Worm (Caenorhabditis elegans) whole organism, L1 larva: Measurements from ENCODE around the gene C42C1.3.

ENCODE experiments used
- Y116A8C.19 ChIP-seq: sonication (generic microtip); optimal IDR thresholded peaks from 2 replicates; lab custom pipeline; 2016; ENCODE audit warnings: missing compliant biosample characterization, missing genetic modification characterization, borderline replicate concordance
- aha-1 ChIP-seq: fragments of 150-350 bp; optimal IDR thresholded peaks from 2 replicates; lab custom pipeline; 2014; ENCODE audit warnings: missing biosample characterization, missing genetic modification characterization
- aly-2 ChIP-seq: fragments of 150-350 bp; optimal IDR thresholded peaks from 2 replicates; lab custom pipeline; 2014; ENCODE audit warnings: missing biosample characterization, missing genetic modification characterization
- ceh-63 ChIP-seq: fragments of 200-800 bp; sonication (Bioruptor generic); optimal IDR thresholded peaks from 2 replicates; lab custom pipeline; 2018; ENCODE audit warnings: mild to moderate bottlenecking, missing genetic modification characterization, missing compliant biosample characterization
- ceh-82 ChIP-seq, 3 experiments: fragments of 150-350 bp in 1 of 3; sonication (generic microtip) in 2 of 3; optimal IDR thresholded peaks; 2 replicates each; lab custom pipeline; 2014 to 2017; ENCODE audit warnings: missing biosample characterization in 3 of 3, missing genetic modification characterization in 3 of 3
- dpl-1 ChIP-seq, 3 experiments: fragments of 150-350 bp in 2 of 3; sonication (generic microtip) in 1 of 3; optimal IDR thresholded peaks; 2 replicates each; lab custom pipeline; 2014 to 2017; ENCODE audit warnings: missing biosample characterization in 3 of 3, missing genetic modification characterization in 3 of 3, missing genetic modification reagents in 3 of 3
- dsc-1 ChIP-seq: sonication (generic microtip); optimal IDR thresholded peaks from 2 replicates; lab custom pipeline; 2016; ENCODE audit warnings: mild to moderate bottlenecking, missing genetic modification characterization, missing compliant biosample characterization
- efl-1 ChIP-seq, 4 experiments: fragments of 150-350 bp; optimal IDR thresholded peaks in 3 of 4; peaks in 1 of 4; 1 replicate in 1 of 4; 2 replicates in 3 of 4; lab custom pipeline; 2014; ENCODE audit warnings: missing biosample characterization in 2 of 4, missing genetic modification characterization in 2 of 4, missing genetic modification reagents in 2 of 4
- egl-27 ChIP-seq, 2 experiments: fragments of 150-350 bp in 1 of 2; sonication (generic microtip); optimal IDR thresholded peaks; 3 replicates each; lab custom pipeline; 2017 to 2018; ENCODE audit warnings: missing biosample characterization in 2 of 2, missing genetic modification characterization in 2 of 2, missing genetic modification reagents in 2 of 2
- elt-3 ChIP-seq, 6 experiments: fragments of 150-350 bp in 1 of 6; sonication (generic microtip); optimal IDR thresholded peaks; 2 replicates each; lab custom pipeline; 2017 to 2018; ENCODE audit warnings: missing biosample characterization in 6 of 6, missing genetic modification characterization in 6 of 6, inconsistent platforms in 1 of 6
- hlh-17 ChIP-seq: fragments of 200-800 bp; sonication (Bioruptor generic); optimal IDR thresholded peaks from 2 replicates; lab custom pipeline; 2018; ENCODE audit warnings: missing genetic modification characterization, mild to moderate bottlenecking, missing compliant biosample characterization, moderate library complexity, borderline replicate concordance
- hlh-4 ChIP-seq: sonication (generic microtip); optimal IDR thresholded peaks from 2 replicates; lab custom pipeline; 2016; ENCODE audit warnings: mild to moderate bottlenecking, missing genetic modification characterization, missing compliant biosample characterization
- hpl-2 ChIP-seq: fragments of 150-350 bp; optimal IDR thresholded peaks from 2 replicates; lab custom pipeline; 2014; ENCODE audit warnings: missing biosample characterization, missing genetic modification reagents, missing genetic modification characterization
- lin-13 ChIP-seq: fragments of 150-350 bp; optimal IDR thresholded peaks from 2 replicates; lab custom pipeline; 2014; ENCODE audit warnings: missing biosample characterization, missing genetic modification reagents, missing genetic modification characterization
- lin-14 ChIP-seq: fragments of 200-800 bp; sonication (Bioruptor generic); optimal IDR thresholded peaks from 2 replicates; lab custom pipeline; 2018; ENCODE audit warnings: mild to moderate bottlenecking, missing genetic modification characterization, moderate library complexity, missing compliant biosample characterization
- lsy-2 ChIP-seq, 2 experiments: fragments of 150-350 bp; optimal IDR thresholded peaks; 2 replicates each; lab custom pipeline; 2014; ENCODE audit warnings: missing biosample characterization in 2 of 2, missing genetic modification characterization in 2 of 2
- mef-2 ChIP-seq: fragments of 150-350 bp; optimal IDR thresholded peaks from 2 replicates; lab custom pipeline; 2014; ENCODE audit warnings: missing biosample characterization, missing genetic modification characterization
- nhr-11 ChIP-seq: fragments of 150-350 bp; optimal IDR thresholded peaks from 2 replicates; lab custom pipeline; 2014; ENCODE audit warnings: missing biosample characterization, missing genetic modification characterization
- nhr-12 ChIP-seq: sonication (generic microtip); optimal IDR thresholded peaks from 2 replicates; lab custom pipeline; 2017; ENCODE audit warnings: missing biosample characterization, missing genetic modification characterization
- nhr-20 ChIP-seq: sonication (generic microtip); optimal IDR thresholded peaks from 2 replicates; lab custom pipeline; 2016; ENCODE audit warnings: mild to moderate bottlenecking, missing genetic modification characterization, missing compliant biosample characterization
- nhr-237 ChIP-seq: fragments of 150-350 bp; optimal IDR thresholded peaks from 2 replicates; lab custom pipeline; 2014; ENCODE audit warnings: missing biosample characterization, missing genetic modification characterization
- nhr-28 ChIP-seq: fragments of 150-350 bp; optimal IDR thresholded peaks from 2 replicates; lab custom pipeline; 2014; ENCODE audit warnings: missing biosample characterization, missing genetic modification characterization
- nhr-76 ChIP-seq: sonication (generic microtip); optimal IDR thresholded peaks from 2 replicates; lab custom pipeline; 2017; ENCODE audit warnings: missing biosample characterization, missing genetic modification characterization
- rnt-1 ChIP-seq: sonication (generic microtip); optimal IDR thresholded peaks from 2 replicates; lab custom pipeline; 2016; ENCODE audit warnings: mild to moderate bottlenecking, missing genetic modification characterization, moderate library complexity, missing compliant biosample characterization
- skn-1 ChIP-seq: fragments of 150-350 bp; optimal IDR thresholded peaks from 2 replicates; lab custom pipeline; 2014; ENCODE audit warnings: missing biosample characterization, missing genetic modification characterization
- snu-23 ChIP-seq: sonication (generic microtip); optimal IDR thresholded peaks from 2 replicates; lab custom pipeline; 2016; ENCODE audit warnings: missing genetic modification characterization, missing compliant biosample characterization
- sox-4 ChIP-seq: sonication (generic microtip); optimal IDR thresholded peaks from 2 replicates; lab custom pipeline; 2016; ENCODE audit warnings: missing genetic modification characterization, missing compliant biosample characterization
- tbx-2 ChIP-seq: sonication (generic microtip); optimal IDR thresholded peaks from 2 replicates; lab custom pipeline; 2016; ENCODE audit warnings: missing genetic modification characterization, missing compliant biosample characterization
- unc-30 ChIP-seq: sonication (generic microtip); optimal IDR thresholded peaks from 2 replicates; lab custom pipeline; 2017; ENCODE audit warnings: missing biosample characterization, missing genetic modification characterization
- unc-62 ChIP-seq: fragments of 150-350 bp; optimal IDR thresholded peaks from 2 replicates; lab custom pipeline; 2014; ENCODE audit warnings: missing biosample characterization, missing genetic modification reagents, missing genetic modification characterization
- xbp-1 ChIP-seq: sonication (generic microtip); optimal IDR thresholded peaks from 2 replicates; lab custom pipeline; 2016; ENCODE audit warnings: missing genetic modification characterization, missing compliant biosample characterization
- ztf-11 ChIP-seq, 2 experiments: sonication (generic microtip); optimal IDR thresholded peaks; 2 replicates each; lab custom pipeline; 2016 to 2017; ENCODE audit warnings: missing genetic modification characterization in 2 of 2, missing biosample characterization in 1 of 2, missing compliant biosample characterization in 1 of 2

Gene C42C1.3

DNA sequence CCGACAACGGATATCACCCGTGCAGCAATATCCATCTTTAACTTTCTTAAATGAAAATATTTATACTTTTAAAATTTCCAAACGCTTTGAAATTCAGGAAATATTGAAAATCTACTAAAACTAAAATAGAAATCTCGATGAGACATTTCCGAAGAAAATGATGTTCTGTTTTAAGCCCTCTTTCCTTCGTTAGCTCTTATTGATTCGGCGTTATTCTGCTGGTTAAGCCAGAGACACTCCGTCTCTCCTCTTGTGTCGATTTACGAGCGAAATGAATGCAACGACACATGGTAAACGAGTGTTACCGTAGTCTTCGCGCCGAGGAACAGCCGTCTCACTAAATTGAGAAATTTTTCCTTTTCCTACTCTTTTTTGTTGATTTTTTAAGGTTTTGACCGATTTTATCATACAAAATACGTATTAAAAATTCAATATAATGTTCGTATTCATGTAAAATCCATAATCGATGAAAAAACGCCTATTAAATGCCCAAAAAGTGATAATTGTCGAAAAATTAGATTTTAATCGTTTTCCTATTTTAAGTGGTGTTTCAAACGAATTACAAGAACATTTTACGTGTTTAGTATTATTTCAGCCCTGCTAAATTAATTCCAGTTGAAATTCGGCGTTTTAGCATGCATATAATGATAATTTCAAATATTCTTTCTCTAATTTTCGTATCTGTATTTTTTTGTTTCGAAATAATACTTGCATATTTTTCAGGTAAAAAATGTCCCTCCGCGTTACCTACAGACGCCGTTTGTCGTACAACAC lies 1.8 kb downstream of the C42C1.3 start, which contains the start of the genes ppm-1.H and rpl-34 (continued):
- TF ChIP-seq lin-14: peak; percentile 71
- TF ChIP-seq xbp-1 (tag; lab: Kevin White, UChicago): peak; percentile 65
- peak; percentile 73 for TF ChIP-seq snu-23 (GFP tag; lab: Kevin White, UChicago)

DNA sequence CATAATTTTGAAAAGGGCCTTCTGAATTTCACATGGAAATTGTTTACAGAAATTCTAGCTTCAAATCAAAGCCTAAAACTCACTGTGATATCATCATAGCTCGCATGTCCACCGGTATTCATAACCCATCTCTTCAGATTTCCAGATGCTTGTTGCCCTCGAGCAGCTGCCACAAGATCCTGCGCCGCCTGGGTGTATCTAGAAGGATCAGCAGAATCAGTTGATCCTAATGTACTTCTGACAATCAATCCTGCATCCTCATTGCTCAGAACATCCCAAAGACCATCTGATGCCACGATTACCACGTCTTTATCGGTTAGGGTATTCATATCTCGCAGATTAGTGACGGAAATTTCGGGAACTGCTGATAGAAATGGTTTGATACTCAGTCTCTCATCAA lies 4.4 kb downstream of the C42C1.3 start:
- TF ChIP-seq sox-4 (tag; lab: Kevin White, UChicago) (no peak), Y116A8C.19 (no peak), aha-1 (tag; lab: Kevin White, UChicago) (no peak), hlh-4 (tag; lab: Kevin White, UChicago) (no peak), lin-13 (GFP tag; lab: Kevin White, UChicago) (no peak), aly-2 (tag; lab: Kevin White, UChicago) (no peak), hlh-17 (GFP tag; lab: Kevin White, UChicago) (no peak), unc-62 (GFP tag; lab: Kevin White, UChicago) (no peak), hpl-2 (GFP tag; lab: Kevin White, UChicago) (no peak), nhr-11 (tag; lab: Kevin White, UChicago) (no peak), unc-30 (tag; lab: Kevin White, UChicago) (no peak)

DNA sequence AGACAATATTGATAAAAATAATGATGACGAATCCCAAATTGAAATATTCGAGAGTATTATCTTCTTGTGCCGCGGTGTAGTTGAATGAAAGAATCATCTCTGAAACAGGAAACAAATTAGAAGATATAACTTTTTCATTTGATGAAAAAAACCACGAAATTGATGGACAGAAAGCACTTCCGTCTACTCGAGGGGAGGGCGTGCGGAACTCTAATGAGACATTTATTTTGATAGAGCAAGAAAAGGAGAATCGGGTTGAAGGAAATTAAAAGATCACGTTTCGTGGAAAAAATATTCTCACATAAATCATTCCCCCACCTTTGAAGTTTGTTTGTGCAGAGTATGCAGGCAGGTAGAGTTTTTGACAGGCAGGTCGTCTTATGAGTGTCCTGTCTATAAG lies 8.9 kb downstream of the C42C1.3 start, which contains the start of gene sre-14:
sre-14 (minus strand) TSS at position 101 of the 400 bp plus-strand sequence.
- TF ChIP-seq dsc-1 (tag; lab: Kevin White, UChicago) (peak; percentile 22), mef-2 (tag; lab: Kevin White, UChicago) (no peak)

DNA sequence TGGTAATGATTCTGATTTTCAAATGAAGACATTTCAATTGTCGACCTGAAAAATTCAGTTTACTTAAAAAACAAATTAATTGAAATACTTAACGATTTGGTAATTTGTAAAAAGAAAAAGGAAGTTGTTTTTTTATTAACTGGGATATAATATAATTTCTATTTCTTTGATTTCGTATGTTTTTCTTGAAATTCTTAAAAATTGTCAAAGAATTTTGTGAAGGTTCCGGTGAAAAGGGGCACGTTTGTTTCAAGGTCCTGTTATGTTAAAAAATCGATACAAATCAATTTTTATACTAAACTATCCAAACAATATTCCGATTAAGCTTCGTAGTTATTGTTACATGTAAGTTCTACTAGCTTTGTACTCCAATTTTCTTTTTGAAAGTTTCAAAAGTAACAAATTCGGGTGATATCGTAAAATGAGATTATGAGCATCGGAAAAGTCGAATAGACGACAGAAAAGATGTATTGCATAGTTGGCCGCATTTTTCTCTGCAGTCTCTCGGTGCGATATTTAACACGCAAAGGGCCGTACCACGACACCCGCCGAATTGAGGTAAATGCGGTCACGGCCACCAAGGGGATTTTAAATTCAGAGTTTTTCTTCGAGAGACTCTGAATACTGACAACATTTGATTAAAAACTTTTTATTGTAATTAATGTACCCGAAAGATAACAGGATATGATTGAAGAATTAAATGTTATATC lies 11.0 kb downstream of the C42C1.3 start, which contains the start of gene Y39C12A.9:
Y39C12A.9 (minus strand) TSS at position 51 of the 710 bp plus-strand sequence.
- TF ChIP-seq nhr-12 (tag; lab: Kevin White, UChicago) (no peak), nhr-237 (tag; lab: Kevin White, UChicago) (no peak), hlh-17 (GFP tag; lab: Kevin White, UChicago) (no peak), egl-27 (tag; optimal IDR thresholded peaks at IDR 0.05; lab: Kevin White, UChicago) (no peak), nhr-28 (no peak), ztf-11 (tag; optimal IDR thresholded peaks at IDR 0.05; lab: Kevin White, UChicago) (no peak), ceh-63 (GFP tag; lab: Kevin White, UChicago) (no peak), efl-1 (optimal IDR thresholded peaks at IDR 0.05; lab: Kevin White, UChicago) (peak in 1 of 2 experiments; percentile 44), efl-1 (GFP tag; optimal IDR thresholded peaks at IDR 0.05 in 1 of 2; lab: Kevin White, UChicago) (no peak), elt-3 (tag; optimal IDR thresholded peaks at IDR 0.05; lab: Kevin White, UChicago) (no peak), ceh-82 (tag; optimal IDR thresholded peaks at IDR 0.05; lab: Kevin White, UChicago) (peak in 1 of 3 experiments; percentile 4), tbx-2 (tag; lab: Kevin White, UChicago) (no peak), lsy-2 (tag; optimal IDR thresholded peaks at IDR 0.05; lab: Kevin White, UChicago) (peak in 1 of 2 experiments; percentile 49), rnt-1 (peak; percentile 53), dpl-1 (GFP tag; optimal IDR thresholded peaks at IDR 0.05; lab: Kevin White, UChicago) (peak in 1 of 3 experiments; percentile 20)

DNA sequence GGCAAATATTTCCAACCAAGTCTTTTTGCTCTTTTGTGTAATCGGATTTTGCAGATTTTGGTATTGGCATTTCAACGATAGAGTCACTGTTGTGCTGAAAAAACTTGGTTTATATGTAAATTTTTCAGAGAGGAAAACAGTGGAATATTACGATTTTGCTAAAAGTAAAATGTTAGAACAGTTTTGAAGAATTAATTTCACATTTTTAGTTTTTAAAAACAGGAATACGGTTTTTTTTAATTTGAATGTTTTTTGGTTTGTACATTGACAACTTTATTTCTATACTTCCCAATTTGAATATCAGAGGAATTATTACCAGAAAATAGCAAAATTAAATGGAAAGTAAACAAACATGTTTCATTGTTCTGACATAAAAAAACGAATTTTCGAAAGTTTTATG lies 17.7 kb downstream of the C42C1.3 start, which contains the start of gene dnj-26:
dnj-26 (minus strand) TSS at position 101 of the 400 bp plus-strand sequence.
- no peak for TF ChIP-seq ceh-63 (GFP tag; lab: Kevin White, UChicago)
- no peak for TF ChIP-seq nhr-11 (tag; lab: Kevin White, UChicago)
- no peak for TF ChIP-seq nhr-20 (tag; lab: Kevin White, UChicago)
- TF ChIP-seq nhr-76 (tag; lab: Kevin White, UChicago): no peak
- no peak for TF ChIP-seq efl-1 (optimal IDR thresholded peaks at IDR 0.05; lab: Kevin White, UChicago)
- peak in 1 of 2 experiments; percentile 59 for TF ChIP-seq efl-1 (GFP tag; optimal IDR thresholded peaks at IDR 0.05 in 1 of 2; lab: Kevin White, UChicago)
- no peak for TF ChIP-seq lsy-2 (tag; optimal IDR thresholded peaks at IDR 0.05; lab: Kevin White, UChicago)
- no peak for TF ChIP-seq snu-23 (GFP tag; lab: Kevin White, UChicago)
- no peak for TF ChIP-seq skn-1
